Fruit fly (Drosophila melanogaster): Measurements from ENCODE around the gene sqd.

sqd gene

DNA sequence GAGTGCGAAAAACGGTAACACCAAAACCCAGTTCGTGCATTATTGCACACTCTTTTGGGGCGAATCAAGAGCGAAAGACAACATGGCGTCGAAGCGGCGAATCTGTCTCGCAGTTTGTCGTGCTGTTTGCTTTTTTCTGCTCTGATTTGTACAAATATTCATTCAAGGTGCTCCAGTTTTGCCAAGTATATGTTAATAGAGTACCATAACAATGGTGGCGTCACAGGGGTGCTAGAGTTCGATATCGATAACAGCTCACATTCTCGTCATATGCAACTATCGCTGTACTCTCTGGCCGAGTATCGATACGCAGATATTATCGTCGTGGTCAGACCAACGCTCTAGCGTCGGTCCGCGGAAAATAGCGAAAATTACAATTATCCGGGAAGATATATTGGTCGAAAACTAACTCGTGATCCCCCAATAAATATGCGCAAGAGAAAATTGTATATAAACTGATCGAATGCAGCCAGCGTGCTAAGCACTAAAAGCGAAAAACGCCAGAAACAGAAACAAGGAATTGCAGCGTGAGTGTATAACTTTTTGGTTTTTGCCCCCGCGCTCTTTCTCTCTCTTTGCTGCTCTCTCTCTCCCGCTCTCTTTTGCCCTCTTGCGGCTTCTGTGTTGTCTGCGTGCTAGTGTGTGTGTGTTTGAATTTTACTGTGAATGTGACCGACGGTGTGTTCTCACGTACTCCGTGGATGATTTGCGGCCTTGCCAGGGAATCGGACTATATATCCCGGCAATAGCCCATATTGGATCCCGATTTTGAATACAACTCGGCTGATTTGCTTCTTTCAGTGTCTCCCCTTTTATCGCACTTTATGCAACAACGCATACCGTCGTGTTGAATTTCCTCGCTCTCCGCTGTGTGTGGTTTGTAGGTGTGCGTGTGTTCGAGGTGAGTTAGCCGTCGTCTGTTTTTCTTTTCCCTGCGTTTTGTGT is 37.8 kb upstream of the sqd start, which contains the start of gene flfl (continued):
- TF ChIP-seq Usf (GFP tag; optimal IDR thresholded peaks at IDR 0.05): no peak
- TF ChIP-seq MESR4 (GFP tag; optimal IDR thresholded peaks at IDR 0.05): peak; percentile 94
- TF ChIP-seq maf-S (GFP tag; optimal IDR thresholded peaks at IDR 0.05): peak; percentile 24
- peak; percentile 90 for TF ChIP-seq Sry-δ (GFP tag; optimal IDR thresholded peaks at IDR 0.05)
- peak; percentile 28 for TF ChIP-seq emc (GFP tag; optimal IDR thresholded peaks at IDR 0.05)
- no peak for TF ChIP-seq CG11093 (GFP tag; IDR thresholded peaks at IDR 0.05)
- TF ChIP-seq CG18619 (GFP tag; optimal IDR thresholded peaks at IDR 0.05): peak; percentile 23
- peak; percentile 72 for TF ChIP-seq YL-1 (GFP tag; optimal IDR thresholded peaks at IDR 0.05)
- TF ChIP-seq CG4617 (GFP tag; optimal IDR thresholded peaks at IDR 0.05; ENCODE audit: borderline replicate concordance): peak; percentile 57
- TF ChIP-seq scrt (GFP tag; optimal IDR thresholded peaks at IDR 0.05): peak; percentile 14
- no peak for TF ChIP-seq stc (GFP tag; IDR thresholded peaks at IDR 0.05)
- TF ChIP-seq Atf-2 (GFP tag; optimal IDR thresholded peaks at IDR 0.05): no peak
- peak; percentile 15 for TF ChIP-seq CG12391 (tag; optimal IDR thresholded peaks at IDR 0.05)
- TF ChIP-seq HHEX (GFP tag; optimal IDR thresholded peaks at IDR 0.05): peak; percentile 3
- peak; percentile 30 for TF ChIP-seq CG2712 (tag; optimal IDR thresholded peaks at IDR 0.05)
- TF ChIP-seq CG7556 (GFP tag; optimal IDR thresholded peaks at IDR 0.05): peak; percentile 9
- no peak for TF ChIP-seq Dref (GFP tag; IDR thresholded peaks at IDR 0.05)
- TF ChIP-seq CG7786 (GFP tag; optimal IDR thresholded peaks at IDR 0.05): peak; percentile 37
- TF ChIP-seq HLH3B (GFP tag; IDR thresholded peaks at IDR 0.05): no peak
- peak; percentile 42 for TF ChIP-seq CG15514 (GFP tag; optimal IDR thresholded peaks at IDR 0.05)
- TF ChIP-seq gcm (GFP tag; optimal IDR thresholded peaks at IDR 0.05): peak; percentile 15
- no peak for TF ChIP-seq Nf-YA (GFP tag; IDR thresholded peaks at IDR 0.05)
- TF ChIP-seq CG13894 (tag; optimal IDR thresholded peaks at IDR 0.05): peak; percentile 40
- peak; percentile 74 for TF ChIP-seq CG7987 (GFP tag; optimal IDR thresholded peaks at IDR 0.05)
- peak; percentile 82 for TF ChIP-seq CG10267 (tag; optimal IDR thresholded peaks at IDR 0.05)
- TF ChIP-seq lab (GFP tag; optimal IDR thresholded peaks at IDR 0.05): peak; percentile 35
- peak in 1 of 2 experiments; percentile 96 for TF ChIP-seq Pdp1 (GFP tag; optimal IDR thresholded peaks at IDR 0.05)
- peak; percentile 78 for TF ChIP-seq CG1603 (tag; optimal IDR thresholded peaks at IDR 0.05)
- peak; percentile 97 for TF ChIP-seq yki (optimal IDR thresholded peaks at IDR 0.05)
- peak; percentile 98 for TF ChIP-seq phol (tag; optimal IDR thresholded peaks at IDR 0.05)
- TF ChIP-seq Bgb (GFP tag; IDR thresholded peaks at IDR 0.05; ENCODE audit: partially characterized antibody): no peak
- TF ChIP-seq CG13424 (tag; optimal IDR thresholded peaks at IDR 0.05): no peak
- no peak for TF ChIP-seq Camta (GFP tag; optimal IDR thresholded peaks at IDR 0.05)
- peak; percentile 3 for TF ChIP-seq eyg (GFP tag; optimal IDR thresholded peaks at IDR 0.05)
- peak; percentile 49 for TF ChIP-seq Fer1 (GFP tag; optimal IDR thresholded peaks at IDR 0.05)
- TF ChIP-seq MBD-R2 (GFP tag; IDR thresholded peaks at IDR 0.05): no peak
- TF ChIP-seq Side (GFP tag; optimal IDR thresholded peaks at IDR 0.05): peak; percentile 4
- no peak for TF ChIP-seq ranshi (GFP tag; IDR thresholded peaks at IDR 0.05)
- peak; percentile 1 for TF ChIP-seq Max (GFP tag; optimal IDR thresholded peaks at IDR 0.05)
- peak; percentile 19 for TF ChIP-seq BtbVII (GFP tag; optimal IDR thresholded peaks at IDR 0.05)
- TF ChIP-seq dpn (GFP tag; optimal IDR thresholded peaks at IDR 0.05): peak; percentile 6 to 26
- peak; percentile 66 for TF ChIP-seq nom (GFP tag; optimal IDR thresholded peaks at IDR 0.05)
- peak; percentile 39 for TF ChIP-seq CG3163 (GFP tag; optimal IDR thresholded peaks at IDR 0.05)
- TF ChIP-seq CG12942 (GFP tag; optimal IDR thresholded peaks at IDR 0.05): no peak
- peak; percentile 0 for TF ChIP-seq MTF-1 (GFP tag; optimal IDR thresholded peaks at IDR 0.05; ENCODE audit: borderline replicate concordance)
- TF ChIP-seq H2.0 (GFP tag; IDR thresholded peaks at IDR 0.05): no peak
- TF ChIP-seq CG9876 (GFP tag; optimal IDR thresholded peaks at IDR 0.05): no peak
- peak; percentile 50 for TF ChIP-seq ERR (GFP tag; optimal IDR thresholded peaks at IDR 0.05)
